Worm (Caenorhabditis elegans) whole organism, early embryonic: Measurements from ENCODE around the gene nlp-11.

ENCODE experiments used
- B0310.2 ChIP-seq: sonication (generic microtip); optimal IDR thresholded peaks from 2 replicates; lab custom pipeline; 2016; ENCODE audit warnings: mild to moderate bottlenecking, missing genetic modification characterization, missing compliant biosample characterization
- F13C5.2 ChIP-seq: sonication (generic microtip); optimal IDR thresholded peaks from 2 replicates; lab custom pipeline; 2017; ENCODE audit warnings: mild to moderate bottlenecking, missing genetic modification characterization, inconsistent platforms, missing compliant biosample characterization
- aly-1 ChIP-seq: sonication (generic microtip); optimal IDR thresholded peaks from 2 replicates; lab custom pipeline; 2016; ENCODE audit warnings: missing genetic modification characterization, missing compliant biosample characterization
- ama-1 ChIP-seq: fragments of 150-350 bp; optimal IDR thresholded peaks from 2 replicates; lab custom pipeline; 2014
- ceh-13 ChIP-seq: fragments of 200-800 bp; sonication (Bioruptor generic); optimal IDR thresholded peaks from 2 replicates; lab custom pipeline; 2018; ENCODE audit warnings: mild to moderate bottlenecking, missing genetic modification characterization, missing compliant biosample characterization
- ceh-36 ChIP-seq: sonication (generic microtip); optimal IDR thresholded peaks from 2 replicates; lab custom pipeline; 2016; ENCODE audit warnings: missing genetic modification characterization, inconsistent platforms, missing compliant biosample characterization
- ets-7 ChIP-seq: sonication (generic microtip); optimal IDR thresholded peaks from 2 replicates; lab custom pipeline; 2016; ENCODE audit warnings: missing genotype, missing genetic modification characterization, missing compliant biosample characterization
- flt-1 ChIP-seq: fragments of 200-800 bp; sonication (Bioruptor generic); IDR thresholded peaks from 2 replicates; pipeline ENCODE4 v1.3.6; 2022; ENCODE audit warnings: missing genetic modification characterization, missing compliant biosample characterization
- hmbx-1 ChIP-seq: sonication (generic microtip); optimal IDR thresholded peaks from 2 replicates; lab custom pipeline; 2016; ENCODE audit warnings: mild to moderate bottlenecking, missing genetic modification characterization, missing compliant biosample characterization
- hmg-4 ChIP-seq: fragments of 200-800 bp; sonication (Bioruptor generic); optimal IDR thresholded peaks from 2 replicates; lab custom pipeline; 2018; ENCODE audit warnings: mild to moderate bottlenecking, missing genetic modification characterization, missing compliant biosample characterization
- hnd-1 ChIP-seq: sonication (generic microtip); optimal IDR thresholded peaks from 2 replicates; lab custom pipeline; 2016; ENCODE audit warnings: missing genetic modification characterization, missing compliant biosample characterization
- pes-1 ChIP-seq: fragments of 200-800 bp; sonication (Bioruptor generic); IDR thresholded peaks from 2 replicates; pipeline ENCODE4 v1.3.6; 2022; ENCODE audit warnings: missing genetic modification reagents, missing genetic modification characterization, missing compliant biosample characterization
- scrt-1 ChIP-seq: fragments of 200-800 bp; sonication (Bioruptor generic); IDR thresholded peaks from 2 replicates; pipeline ENCODE4 v1.3.6; 2022; ENCODE audit warnings: missing genetic modification characterization, missing compliant biosample characterization
- sea-1 ChIP-seq: fragments of 200-800 bp; sonication (Bioruptor generic); conservative IDR thresholded peaks from 2 replicates; pipeline ENCODE4 v1.3.6; 2022; ENCODE audit warnings: missing genetic modification characterization, missing compliant biosample characterization
- tbx-11 ChIP-seq: fragments of 200-800 bp; sonication (Bioruptor generic); IDR thresholded peaks from 2 replicates; pipeline ENCODE4 v1.3.6; 2022; ENCODE audit warnings: missing genetic modification characterization, missing compliant biosample characterization
- tbx-37 ChIP-seq: fragments of 200-800 bp; sonication (Bioruptor generic); conservative IDR thresholded peaks from 2 replicates; pipeline ENCODE4 v1.3.6; 2022; ENCODE audit warnings: missing genetic modification reagents, missing genetic modification characterization, missing compliant biosample characterization
- tra-4 ChIP-seq: sonication (generic microtip); optimal IDR thresholded peaks from 2 replicates; lab custom pipeline; 2017; ENCODE audit warnings: missing genetic modification characterization, missing compliant biosample characterization

nlp-11 gene

ce11 chrII:9662797-9663196 lies 28.9 kb downstream of the nlp-11 start, which contains the start of gene cyp-13A10:
Gene cyp-13A10 (minus strand): TSS chrII:9662884.
- TF ChIP-seq F13C5.2 (tag; lab: Kevin White, UChicago), result no peak
- no peak for TF ChIP-seq tbx-11 (GFP tag; lab: Robert Waterston, UW)
- TF ChIP-seq hmbx-1 (tag; lab: Kevin White, UChicago), result no peak

DNA sequence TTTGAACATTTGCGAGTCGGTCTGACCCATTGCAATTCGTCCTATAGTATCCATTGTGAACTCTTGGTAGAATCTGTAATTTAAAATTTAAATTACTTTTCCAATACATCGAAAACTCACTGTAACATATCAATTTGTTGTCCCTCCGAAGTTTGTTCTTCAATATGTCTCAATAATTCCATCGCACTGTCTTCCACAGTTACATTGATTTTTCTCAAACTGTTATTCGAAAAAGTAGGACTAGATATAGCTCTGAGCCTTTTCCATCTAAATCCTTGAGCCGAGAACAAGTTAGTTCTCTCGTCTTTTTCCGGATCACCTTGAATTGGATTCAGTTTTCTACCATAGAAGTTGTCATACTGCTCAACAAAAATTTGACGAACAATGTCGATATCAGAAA lies 29.6 kb downstream of the nlp-11 start:
- no peak for TF ChIP-seq B0310.2 (tag; lab: Kevin White, UChicago)
- no peak for TF ChIP-seq hmg-4 (GFP tag; lab: Kevin White, UChicago)
- TF ChIP-seq aly-1 (tag; lab: Kevin White, UChicago), result no peak
- TF ChIP-seq ceh-36 (tag; lab: Kevin White, UChicago), result no peak
- no peak for TF ChIP-seq ets-7 (tag; lab: Kevin White, UChicago)
- TF ChIP-seq scrt-1 (GFP tag; lab: Robert Waterston, UW), result no peak
- TF ChIP-seq ama-1 (lab: Kevin White, UChicago), result no peak
- TF ChIP-seq tra-4 (tag; lab: Kevin White, UChicago), result no peak
- TF ChIP-seq ceh-13 (GFP tag; lab: Kevin White, UChicago), result no peak
- no peak for TF ChIP-seq sea-1 (GFP tag; lab: Robert Waterston, UW)
- TF ChIP-seq flt-1 (GFP tag; lab: Robert Waterston, UW), result no peak
- TF ChIP-seq pes-1 (GFP tag; lab: Robert Waterston, UW), result no peak
- no peak for TF ChIP-seq tbx-37 (GFP tag; lab: Robert Waterston, UW)
- TF ChIP-seq hmbx-1 (tag; lab: Kevin White, UChicago), result no peak
- no peak for TF ChIP-seq hnd-1 (tag; lab: Kevin White, UChicago)
- no peak for TF ChIP-seq F13C5.2 (tag; lab: Kevin White, UChicago)

ce11 chrII:9660379-9660778 lies 31.4 kb downstream of the nlp-11 start, which contains the start of gene ZK1320.3:
Gene ZK1320.3 (minus strand): TSS chrII:9660419.
- TF ChIP-seq ama-1 (lab: Kevin White, UChicago) (no peak), flt-1 (GFP tag; lab: Robert Waterston, UW) (no peak)

DNA sequence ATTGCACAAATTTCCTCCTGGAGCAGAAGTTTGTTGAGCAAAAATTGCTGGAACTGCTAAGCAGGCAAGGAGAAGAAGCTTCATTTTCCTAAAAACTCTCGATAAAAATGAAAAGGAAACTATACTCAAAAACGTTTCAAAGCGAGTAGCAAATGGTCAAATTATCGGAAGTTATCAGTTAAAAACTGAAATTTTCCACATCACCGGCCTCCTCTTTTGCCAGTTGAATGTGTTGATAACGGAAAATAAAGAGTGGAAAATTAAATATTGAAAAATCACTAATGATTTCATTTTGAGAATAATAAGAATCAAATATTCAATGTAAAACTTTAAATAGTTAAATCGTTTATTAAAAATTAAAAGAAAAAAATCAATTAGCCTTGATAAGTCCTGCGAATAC lies 32.8 kb downstream of the nlp-11 start, which contains the start of gene ZK1320.2:
Gene ZK1320.2, minus strand, starts transcription at position 88 of the 400 bp plus-strand sequence.
- no peak for TF ChIP-seq pes-1 (GFP tag; lab: Robert Waterston, UW)
- TF ChIP-seq F13C5.2 (tag; lab: Kevin White, UChicago), result no peak
- no peak for TF ChIP-seq aly-1 (tag; lab: Kevin White, UChicago)
- no peak for TF ChIP-seq ets-7 (tag; lab: Kevin White, UChicago)
- no peak for TF ChIP-seq sea-1 (GFP tag; lab: Robert Waterston, UW)
- TF ChIP-seq scrt-1 (GFP tag; lab: Robert Waterston, UW), result no peak
- no peak for TF ChIP-seq hnd-1 (tag; lab: Kevin White, UChicago)
- no peak for TF ChIP-seq tbx-11 (GFP tag; lab: Robert Waterston, UW)
- no peak for TF ChIP-seq hmbx-1 (tag; lab: Kevin White, UChicago)
- no peak for TF ChIP-seq ceh-36 (tag; lab: Kevin White, UChicago)
- no peak for TF ChIP-seq tbx-37 (GFP tag; lab: Robert Waterston, UW)
- TF ChIP-seq hmg-4 (GFP tag; lab: Kevin White, UChicago), result no peak

DNA sequence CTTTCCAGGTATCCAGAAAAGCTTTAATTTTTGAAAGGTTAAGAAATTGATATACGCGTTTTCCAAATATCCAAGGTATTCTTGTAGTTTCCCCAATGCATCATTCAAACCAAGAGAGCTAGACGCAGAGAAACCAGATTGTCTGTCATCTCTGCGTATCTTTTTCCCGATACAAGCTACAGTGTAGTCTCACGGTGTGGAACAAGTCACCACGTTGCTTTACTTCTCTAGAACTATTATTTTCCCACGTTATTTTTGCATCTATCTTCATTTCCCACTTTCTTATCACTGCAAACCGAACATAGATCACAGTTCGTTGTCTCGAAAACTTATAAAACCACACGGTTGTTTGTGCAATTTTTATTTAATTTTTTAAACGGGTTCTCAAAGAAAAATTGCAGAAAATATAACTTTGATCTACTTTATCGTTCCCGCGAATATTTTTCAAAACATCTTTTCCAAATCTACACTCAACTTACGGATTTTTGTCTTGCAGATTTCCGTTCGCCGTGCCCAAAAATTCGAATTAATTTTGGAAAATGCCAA lies 35.5 kb downstream of the nlp-11 start, which contains the start of gene gstk-1:
Gene gstk-1, plus strand, starts transcription at position 496 of the 546 bp plus-strand sequence.
- TF ChIP-seq ets-7 (tag; lab: Kevin White, UChicago) (no peak), hmg-4 (GFP tag; lab: Kevin White, UChicago) (no peak), pes-1 (GFP tag; lab: Robert Waterston, UW) (no peak), flt-1 (GFP tag; lab: Robert Waterston, UW) (no peak), tbx-37 (GFP tag; lab: Robert Waterston, UW) (no peak), ceh-36 (tag; lab: Kevin White, UChicago) (no peak), tbx-11 (GFP tag; lab: Robert Waterston, UW) (no peak), ama-1 (lab: Kevin White, UChicago) (no peak), B0310.2 (tag; lab: Kevin White, UChicago) (no peak), aly-1 (tag; lab: Kevin White, UChicago) (no peak), hmbx-1 (tag; lab: Kevin White, UChicago) (no peak), ceh-13 (GFP tag; lab: Kevin White, UChicago) (no peak), scrt-1 (GFP tag; lab: Robert Waterston, UW) (no peak), hnd-1 (tag; lab: Kevin White, UChicago) (no peak), sea-1 (GFP tag; lab: Robert Waterston, UW) (no peak), F13C5.2 (tag; lab: Kevin White, UChicago) (no peak), tra-4 (tag; lab: Kevin White, UChicago) (no peak)

ce11 chrII:9655530-9656139 lies 36.1 kb downstream of the nlp-11 start, which contains the start of gene ZK1307.1:
Gene ZK1307.1 (minus strand): TSS chrII:9655580.
- no peak for TF ChIP-seq aly-1 (tag; lab: Kevin White, UChicago)
- no peak for TF ChIP-seq hmg-4 (GFP tag; lab: Kevin White, UChicago)

ce11 chrII:9653679-9654078 lies 38.1 kb downstream of the nlp-11 start, which contains the start of gene ZK1307.2:
Gene ZK1307.2 (minus strand): TSS chrII:9653952.
- no peak for TF ChIP-seq ets-7 (tag; lab: Kevin White, UChicago)
- TF ChIP-seq hnd-1 (tag; lab: Kevin White, UChicago), result no peak
- TF ChIP-seq F13C5.2 (tag; lab: Kevin White, UChicago), result no peak
- TF ChIP-seq flt-1 (GFP tag; lab: Robert Waterston, UW), result no peak
- no peak for TF ChIP-seq hmg-4 (GFP tag; lab: Kevin White, UChicago)
- TF ChIP-seq tbx-11 (GFP tag; lab: Robert Waterston, UW), result no peak
- no peak for TF ChIP-seq ceh-13 (GFP tag; lab: Kevin White, UChicago)
- TF ChIP-seq tbx-37 (GFP tag; lab: Robert Waterston, UW), result no peak
- TF ChIP-seq aly-1 (tag; lab: Kevin White, UChicago), result no peak
